Fruit fly (Drosophila melanogaster) whole organism, pupa: ENCODE results near the gene Cyp6v1.

ENCODE experiments used
- CG9948 ChIP-seq: fragments of 200-800 bp; sonication (Bioruptor generic); optimal IDR thresholded peaks from 2 replicates; lab custom pipeline; 2018; ENCODE audit warnings: missing biosample characterization, mild to moderate bottlenecking, missing genetic modification characterization, moderate library complexity
- Pif1A ChIP-seq: fragments of 200-800 bp; sonication (Bioruptor generic); optimal IDR thresholded peaks from 3 replicates; lab custom pipeline; 2016; ENCODE audit warnings: missing biosample characterization, missing genetic modification characterization
- fd96Ca ChIP-seq: fragments of 200-800 bp; sonication (Bioruptor generic); IDR thresholded peaks from 3 replicates; pipeline ENCODE4 v1.3.6; 2022; ENCODE audit warnings: missing biosample characterization, missing genetic modification characterization

dm6 chrX:20638054-20638453 lies 18.9 kb upstream of the Cyp6v1 start:
- TF ChIP-seq fd96Ca (GFP tag; lab: Robert Waterston, UW) = no peak
- TF ChIP-seq CG9948 (tag; lab: Kevin White, UChicago) = no peak
- no peak for TF ChIP-seq Pif1A (GFP tag; lab: Kevin White, UChicago)
